Worm (Caenorhabditis elegans) whole organism, mixed stage, embryonic: ENCODE measurements around the gene srh-214.

Experiments
- M03D4.4 ChIP-seq: sonication (generic microtip); optimal IDR thresholded peaks from 2 replicates; lab custom pipeline; 2017; ENCODE audit warnings: mild to moderate bottlenecking, missing genetic modification characterization, missing compliant biosample characterization
- bed-3 ChIP-seq: fragments of 200-800 bp; sonication (Bioruptor generic); optimal IDR thresholded peaks from 3 replicates; lab custom pipeline; 2018; ENCODE audit warnings: mild to moderate bottlenecking, missing genetic modification characterization, moderate library complexity, missing compliant biosample characterization
- blmp-1 ChIP-seq: fragments of 150-350 bp; optimal IDR thresholded peaks from 2 replicates; lab custom pipeline; 2014; ENCODE audit warnings: missing biosample characterization, missing genetic modification characterization
- ceh-39 ChIP-seq: fragments of 150-350 bp; optimal IDR thresholded peaks from 2 replicates; lab custom pipeline; 2014; ENCODE audit warnings: missing biosample characterization, missing genetic modification characterization
- ceh-43 ChIP-seq: fragments of 200-800 bp; sonication (Bioruptor generic); optimal IDR thresholded peaks from 2 replicates; lab custom pipeline; 2018; ENCODE audit warnings: mild to moderate bottlenecking, missing genetic modification characterization, moderate library complexity, missing compliant biosample characterization
- ceh-83 ChIP-seq: fragments of 200-800 bp; sonication (Bioruptor generic); optimal IDR thresholded peaks from 2 replicates; lab custom pipeline; 2018; ENCODE audit warnings: mild to moderate bottlenecking, missing genetic modification characterization, missing compliant biosample characterization
- ces-1 ChIP-seq: fragments of 150-350 bp; optimal IDR thresholded peaks from 2 replicates; lab custom pipeline; 2014; ENCODE audit warnings: missing biosample characterization, missing genetic modification reagents, missing genetic modification characterization
- cnd-1 ChIP-seq: fragments of 200-800 bp; sonication (Bioruptor generic); optimal IDR thresholded peaks from 2 replicates; lab custom pipeline; 2018; ENCODE audit warnings: mild to moderate bottlenecking, missing genetic modification characterization, missing compliant biosample characterization
- drap-1 ChIP-seq: fragments of 200-800 bp; sonication (Bioruptor generic); optimal IDR thresholded peaks from 3 replicates; lab custom pipeline; 2018; ENCODE audit warnings: mild to moderate bottlenecking, missing genetic modification characterization, missing compliant biosample characterization
- elt-1 ChIP-seq: sonication (generic microtip); optimal IDR thresholded peaks from 2 replicates; lab custom pipeline; 2017; ENCODE audit warnings: missing genetic modification characterization, mild to moderate bottlenecking, missing compliant biosample characterization, antibody characterized with exemption, moderate library complexity, borderline replicate concordance; ENCODE audit not compliant: insufficient read depth
- elt-3 ChIP-seq: fragments of 150-350 bp; optimal IDR thresholded peaks from 2 replicates; lab custom pipeline; 2014; ENCODE audit warnings: missing biosample characterization, missing genetic modification characterization
- flh-1 ChIP-seq: fragments of 200-800 bp; sonication (Bioruptor generic); optimal IDR thresholded peaks from 2 replicates; lab custom pipeline; 2018; ENCODE audit warnings: mild to moderate bottlenecking, missing genetic modification characterization, moderate library complexity, missing compliant biosample characterization
- ham-2 ChIP-seq: fragments of 200-800 bp; sonication (Bioruptor generic); optimal IDR thresholded peaks from 2 replicates; lab custom pipeline; 2018; ENCODE audit warnings: mild to moderate bottlenecking, missing genetic modification characterization, missing compliant biosample characterization
- lin-13 ChIP-seq: fragments of 150-350 bp; optimal IDR thresholded peaks from 2 replicates; lab custom pipeline; 2014; ENCODE audit warnings: missing biosample characterization, missing genetic modification characterization
- lin-32 ChIP-seq: fragments of 200-800 bp; sonication (Bioruptor generic); optimal IDR thresholded peaks from 2 replicates; lab custom pipeline; 2018; ENCODE audit warnings: mild to moderate bottlenecking, missing genetic modification characterization, missing compliant biosample characterization
- lsy-2 ChIP-seq: fragments of 150-350 bp; optimal IDR thresholded peaks from 2 replicates; lab custom pipeline; 2014; ENCODE audit warnings: missing biosample characterization, missing genetic modification characterization
- mep-1 ChIP-seq: fragments of 150-350 bp; optimal IDR thresholded peaks from 2 replicates; lab custom pipeline; 2017; ENCODE audit warnings: missing biosample characterization, missing genetic modification reagents, missing genetic modification characterization, inconsistent platforms
- mls-2 ChIP-seq: sonication (generic microtip); optimal IDR thresholded peaks from 2 replicates; lab custom pipeline; 2016; ENCODE audit warnings: mild to moderate bottlenecking, missing genetic modification characterization, moderate library complexity, missing compliant biosample characterization
- nhr-12 ChIP-seq: fragments of 150-350 bp; optimal IDR thresholded peaks from 2 replicates; lab custom pipeline; 2014; ENCODE audit warnings: missing biosample characterization, missing genetic modification characterization
- nhr-2 ChIP-seq: fragments of 150-350 bp; optimal IDR thresholded peaks from 2 replicates; lab custom pipeline; 2014; ENCODE audit warnings: missing biosample characterization, missing genetic modification characterization
- nhr-237 ChIP-seq: fragments of 150-350 bp; optimal IDR thresholded peaks from 2 replicates; lab custom pipeline; 2014; ENCODE audit warnings: missing biosample characterization, missing genetic modification characterization
- nhr-28 ChIP-seq: fragments of 150-350 bp; optimal IDR thresholded peaks from 2 replicates; lab custom pipeline; 2014; ENCODE audit warnings: missing biosample characterization, missing genetic modification characterization
- pha-4 ChIP-seq: fragments of 150-350 bp; optimal IDR thresholded peaks from 2 replicates; lab custom pipeline; 2018; ENCODE audit warnings: missing biosample characterization, missing genetic modification reagents, missing genetic modification characterization
- sptf-1 ChIP-seq: sonication (generic microtip); optimal IDR thresholded peaks from 2 replicates; lab custom pipeline; 2017; ENCODE audit warnings: mild to moderate bottlenecking, missing genetic modification characterization, moderate library complexity, missing compliant biosample characterization
- tbx-8 ChIP-seq: fragments of 200-800 bp; sonication (Bioruptor generic); optimal IDR thresholded peaks from 2 replicates; lab custom pipeline; 2018; ENCODE audit warnings: mild to moderate bottlenecking, missing genetic modification characterization, moderate library complexity, missing compliant biosample characterization
- unc-62 ChIP-seq: fragments of 150-350 bp; optimal IDR thresholded peaks from 2 replicates; lab custom pipeline; 2014; ENCODE audit warnings: missing biosample characterization, missing genetic modification reagents, missing genetic modification characterization
- zip-8 ChIP-seq: fragments of 150-350 bp; optimal IDR thresholded peaks from 2 replicates; lab custom pipeline; 2014; ENCODE audit warnings: missing biosample characterization, missing genetic modification characterization
- ztf-11 ChIP-seq: fragments of 150-350 bp; optimal IDR thresholded peaks from 2 replicates; lab custom pipeline; 2014; ENCODE audit warnings: missing biosample characterization, missing genetic modification characterization

Gene srh-214

DNA sequence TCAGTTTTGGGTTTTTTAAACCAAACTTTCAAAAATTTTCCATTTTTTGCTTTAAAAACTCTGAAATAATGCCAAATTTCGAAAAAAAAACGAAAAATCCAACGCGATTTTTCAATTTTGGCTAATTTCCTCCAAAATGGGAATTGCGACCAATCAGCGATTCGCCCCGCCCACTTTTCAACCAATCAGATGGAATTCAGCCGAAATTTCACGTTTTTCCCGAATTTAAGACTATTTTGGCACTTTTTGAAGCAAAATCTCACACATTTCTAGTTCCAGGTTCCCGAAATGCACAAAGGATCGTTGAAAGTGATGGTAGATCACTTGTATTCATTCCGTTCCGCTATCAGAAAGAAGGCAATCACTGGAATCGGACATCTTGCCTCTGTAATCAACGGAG is 24.8 kb downstream of the srh-214 start:
- no peak for TF ChIP-seq mls-2 (tag; lab: Kevin White, UChicago)
- TF ChIP-seq, all 35 proteins: peak for 0

- TF ChIP-seq ceh-83 (GFP tag; lab: Kevin White, UChicago) (no peak), zip-8 (tag; lab: Kevin White, UChicago) (no peak), mep-1 (no peak), sptf-1 (tag; lab: Kevin White, UChicago) (no peak), ces-1 (GFP tag; lab: Kevin White, UChicago) (no peak), blmp-1 (tag; lab: Kevin White, UChicago) (no peak), nhr-2 (no peak)
Measured at ce11 chrV:16802572-16802971, 27.0 kb downstream of the srh-214 start, which contains the start of gene cand-1. TSS of gene cand-1 (plus strand) at chrV:16802872.

DNA sequence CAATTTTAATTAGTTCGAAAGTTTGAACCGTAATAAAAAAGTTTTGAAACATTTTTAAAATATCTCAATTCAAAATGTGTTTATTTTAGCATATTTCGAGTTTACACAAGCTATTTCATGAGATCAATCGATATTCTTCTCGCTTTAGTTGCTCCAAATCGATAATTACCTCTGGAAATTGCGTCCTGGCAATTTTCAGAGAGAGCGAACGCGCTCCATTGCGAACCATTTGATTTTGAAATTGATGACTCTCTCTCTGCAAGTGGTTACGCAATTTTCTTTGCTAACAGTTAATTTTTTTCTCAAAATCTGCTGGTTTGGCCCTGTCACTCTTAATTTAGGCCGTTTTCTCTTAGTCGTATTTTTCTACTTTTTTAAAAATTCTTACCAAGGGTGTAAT is 29.1 kb downstream of the srh-214 start:
- TF ChIP-seq ceh-39 (tag; lab: Kevin White, UChicago) (peak; percentile 62), elt-3 (no peak), zip-8 (tag; lab: Kevin White, UChicago) (peak; percentile 10)

ce11 chrV:16794828-16795354 is 34.7 kb downstream of the srh-214 start, which contains the start of the genes ctps-1 and pus-1:
TSS of gene ctps-1 (plus strand) at chrV:16794878.
TSS of gene pus-1 (minus strand) at chrV:16794952.
- TF ChIP-seq ceh-83 (GFP tag; lab: Kevin White, UChicago) (no peak), elt-1 (tag; lab: Kevin White, UChicago) (no peak), bed-3 (GFP tag; lab: Kevin White, UChicago) (no peak), unc-62 (no peak), pha-4 (tag; lab: Kevin White, UChicago) (peak; percentile 47), mep-1 (peak; percentile 15), nhr-12 (tag; lab: Kevin White, UChicago) (no peak), ztf-11 (tag; lab: Kevin White, UChicago) (no peak), ceh-39 (tag; lab: Kevin White, UChicago) (no peak), lsy-2 (tag; lab: Kevin White, UChicago) (peak; percentile 52), drap-1 (GFP tag; lab: Kevin White, UChicago) (peak; percentile 30), ces-1 (GFP tag; lab: Kevin White, UChicago) (peak; percentile 23), flh-1 (no peak), lin-13 (peak; percentile 65), M03D4.4 (tag; lab: Kevin White, UChicago) (no peak)
- TF ChIP-seq, all 35 proteins: peak for 6

DNA sequence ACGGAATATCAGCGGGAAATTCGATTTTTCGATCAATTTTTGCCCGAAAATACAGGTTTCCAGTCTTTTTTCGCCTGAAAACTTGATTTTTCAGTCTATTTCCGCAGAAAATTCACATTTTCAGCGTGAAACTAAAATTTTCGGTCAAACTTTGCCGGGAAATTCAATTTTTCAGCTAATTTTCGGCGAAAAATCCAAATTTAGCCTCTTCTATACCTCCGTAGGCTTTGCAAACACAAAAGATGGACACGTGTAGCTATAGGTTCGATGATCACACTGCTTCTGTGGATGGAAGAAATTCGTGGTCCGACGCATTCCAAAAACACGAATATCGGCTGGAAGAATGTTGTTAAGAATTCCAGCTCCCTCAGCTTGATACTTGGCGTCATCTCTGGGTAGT is 35.5 kb downstream of the srh-214 start:
- TF ChIP-seq ceh-83 (GFP tag; lab: Kevin White, UChicago) (no peak), elt-3 (no peak), elt-1 (tag; lab: Kevin White, UChicago) (no peak), ztf-11 (tag; lab: Kevin White, UChicago) (no peak)

DNA sequence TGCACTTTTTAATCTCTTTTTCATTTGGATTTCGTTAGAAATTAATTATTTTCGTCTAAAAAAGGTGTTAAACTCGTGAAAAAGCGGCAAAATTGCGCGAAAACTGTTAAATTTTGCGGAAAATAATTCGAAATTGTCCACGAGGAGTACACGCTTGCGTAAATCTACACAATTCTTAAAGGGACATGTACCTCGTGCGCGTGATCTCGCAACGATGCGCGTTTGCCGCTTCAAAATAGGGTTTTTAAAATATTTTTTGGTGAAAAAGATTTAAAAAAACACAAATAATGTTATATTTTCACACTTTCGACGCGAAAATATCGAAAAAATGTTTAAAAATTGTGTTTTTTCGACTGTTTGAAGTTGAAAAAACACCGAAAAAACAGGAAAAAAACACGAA is 36.2 kb downstream of the srh-214 start:
- TF ChIP-seq nhr-28 (tag; lab: Kevin White, UChicago) (no peak), ceh-43 (GFP tag; lab: Kevin White, UChicago) (no peak), mep-1 (no peak), nhr-12 (tag; lab: Kevin White, UChicago) (no peak), elt-1 (tag; lab: Kevin White, UChicago) (no peak), lin-32 (GFP tag; lab: Kevin White, UChicago) (no peak), tbx-8 (no peak), M03D4.4 (tag; lab: Kevin White, UChicago) (no peak), blmp-1 (tag; lab: Kevin White, UChicago) (no peak), ceh-83 (GFP tag; lab: Kevin White, UChicago) (no peak), zip-8 (tag; lab: Kevin White, UChicago) (no peak), ham-2 (no peak), cnd-1 (tag; lab: Kevin White, UChicago) (no peak), sptf-1 (tag; lab: Kevin White, UChicago) (no peak), nhr-237 (tag; lab: Kevin White, UChicago) (no peak), lin-13 (no peak), drap-1 (GFP tag; lab: Kevin White, UChicago) (no peak)
